Worm (Caenorhabditis elegans) whole organism, late embryonic: ENCODE measurements around the gene pes-10.

Experiments
- C08G9.2 ChIP-seq: sonication (generic microtip); optimal IDR thresholded peaks from 2 replicates; lab custom pipeline; 2016; ENCODE audit warnings: mild to moderate bottlenecking, missing genetic modification characterization, moderate library complexity, missing compliant biosample characterization
- K02D7.2 ChIP-seq: sonication (generic microtip); optimal IDR thresholded peaks from 2 replicates; lab custom pipeline; 2017; ENCODE audit warnings: mild to moderate bottlenecking, missing genetic modification characterization, missing compliant biosample characterization
- ceh-14 ChIP-seq: sonication (generic microtip); optimal IDR thresholded peaks from 2 replicates; lab custom pipeline; 2016; ENCODE audit warnings: missing genotype, missing genetic modification characterization, missing compliant biosample characterization
- ceh-18 ChIP-seq: sonication (generic microtip); optimal IDR thresholded peaks from 2 replicates; lab custom pipeline; 2016; ENCODE audit warnings: missing genetic modification characterization, missing compliant biosample characterization
- ceh-19 ChIP-seq: fragments of 200-800 bp; sonication (Bioruptor generic); optimal IDR thresholded peaks from 2 replicates; lab custom pipeline; 2018; ENCODE audit warnings: mild to moderate bottlenecking, missing genetic modification characterization, missing compliant biosample characterization
- ceh-22 ChIP-seq: sonication (generic microtip); optimal IDR thresholded peaks from 2 replicates; lab custom pipeline; 2017; ENCODE audit warnings: missing biosample characterization, missing genetic modification characterization
- ceh-31 ChIP-seq: sonication (generic microtip); optimal IDR thresholded peaks from 2 replicates; lab custom pipeline; 2016; ENCODE audit warnings: missing genetic modification characterization, missing compliant biosample characterization
- ceh-48 ChIP-seq: sonication (generic microtip); optimal IDR thresholded peaks from 2 replicates; lab custom pipeline; 2016; ENCODE audit warnings: missing genetic modification characterization, inconsistent platforms, missing compliant biosample characterization
- ceh-6 ChIP-seq: fragments of 200-800 bp; sonication (Bioruptor generic); optimal IDR thresholded peaks from 2 replicates; lab custom pipeline; 2018; ENCODE audit warnings: mild to moderate bottlenecking, missing genetic modification characterization, missing compliant biosample characterization
- ceh-9 ChIP-seq: sonication (generic microtip); optimal IDR thresholded peaks from 2 replicates; lab custom pipeline; 2016; ENCODE audit warnings: mild to moderate bottlenecking, missing genetic modification characterization, inconsistent platforms, missing compliant biosample characterization
- dve-1 ChIP-seq: sonication (generic microtip); optimal IDR thresholded peaks from 2 replicates; lab custom pipeline; 2017; ENCODE audit warnings: antibody characterized with exemption, mild to moderate bottlenecking, missing genetic modification characterization, missing compliant biosample characterization
- elt-2 ChIP-seq: sonication (generic microtip); optimal IDR thresholded peaks from 2 replicates; lab custom pipeline; 2016; ENCODE audit warnings: missing genetic modification reagents, missing genetic modification characterization, missing compliant biosample characterization
- elt-4 ChIP-seq: sonication (generic microtip); optimal IDR thresholded peaks from 2 replicates; lab custom pipeline; 2016; ENCODE audit warnings: missing genetic modification characterization, missing compliant biosample characterization
- eyg-1 ChIP-seq: sonication (generic microtip); optimal IDR thresholded peaks from 2 replicates; lab custom pipeline; 2016; ENCODE audit warnings: missing genotype, missing genetic modification characterization, missing compliant biosample characterization
- fax-1 ChIP-seq: sonication (generic microtip); optimal IDR thresholded peaks from 2 replicates; lab custom pipeline; 2016; ENCODE audit warnings: missing genotype, missing genetic modification characterization, missing compliant biosample characterization
- hlh-30 ChIP-seq: sonication (generic microtip); optimal IDR thresholded peaks from 2 replicates; lab custom pipeline; 2017; ENCODE audit warnings: antibody characterized with exemption, missing genetic modification characterization, missing compliant biosample characterization; ENCODE audit not compliant: insufficient read depth
- hlh-6 ChIP-seq: sonication (generic microtip); optimal IDR thresholded peaks from 2 replicates; lab custom pipeline; 2016; ENCODE audit warnings: missing genotype, missing genetic modification characterization, missing compliant biosample characterization
- lim-6 ChIP-seq: sonication (generic microtip); optimal IDR thresholded peaks from 2 replicates; lab custom pipeline; 2016; ENCODE audit warnings: missing genetic modification characterization, missing compliant biosample characterization
- lin-11 ChIP-seq: fragments of 200-800 bp; sonication (Bioruptor generic); optimal IDR thresholded peaks from 2 replicates; lab custom pipeline; 2018; ENCODE audit warnings: mild to moderate bottlenecking, missing genetic modification characterization, missing compliant biosample characterization
- madf-2 ChIP-seq: sonication (generic microtip); optimal IDR thresholded peaks from 2 replicates; lab custom pipeline; 2017; ENCODE audit warnings: missing genetic modification characterization, missing compliant biosample characterization
- nfya-1 ChIP-seq: sonication (generic microtip); optimal IDR thresholded peaks from 2 replicates; lab custom pipeline; 2017; ENCODE audit warnings: missing genetic modification characterization, mild to moderate bottlenecking, missing compliant biosample characterization, antibody characterized with exemption, moderate library complexity
- nhr-232 ChIP-seq: sonication (generic microtip); optimal IDR thresholded peaks from 2 replicates; lab custom pipeline; 2016; ENCODE audit warnings: missing genetic modification characterization, missing compliant biosample characterization
- npax-4 ChIP-seq: sonication (generic microtip); optimal IDR thresholded peaks from 2 replicates; lab custom pipeline; 2016; ENCODE audit warnings: missing genetic modification characterization, missing compliant biosample characterization
- pat-9 ChIP-seq: fragments of 200-800 bp; sonication (Bioruptor generic); optimal IDR thresholded peaks from 2 replicates; lab custom pipeline; 2018; ENCODE audit warnings: mild to moderate bottlenecking, missing genetic modification characterization, moderate library complexity, missing compliant biosample characterization
- pax-1 ChIP-seq: fragments of 150-350 bp; optimal IDR thresholded peaks from 2 replicates; lab custom pipeline; 2014; ENCODE audit warnings: missing biosample characterization, missing genetic modification characterization
- pha-2 ChIP-seq: sonication (generic microtip); optimal IDR thresholded peaks from 2 replicates; lab custom pipeline; 2017; ENCODE audit warnings: mild to moderate bottlenecking, missing genetic modification characterization, missing compliant biosample characterization
- pqm-1 ChIP-seq: sonication (generic microtip); optimal IDR thresholded peaks from 2 replicates; lab custom pipeline; 2016; ENCODE audit warnings: missing genetic modification characterization, missing compliant biosample characterization
- ref-2 ChIP-seq: sonication (generic microtip); optimal IDR thresholded peaks from 2 replicates; lab custom pipeline; 2016; ENCODE audit warnings: missing genetic modification characterization, missing compliant biosample characterization
- rnt-1 ChIP-seq: sonication (generic microtip); optimal IDR thresholded peaks from 2 replicates; lab custom pipeline; 2016; ENCODE audit warnings: missing genetic modification characterization, missing compliant biosample characterization
- sox-2 ChIP-seq: fragments of 200-800 bp; sonication (Bioruptor generic); IDR thresholded peaks from 2 replicates; pipeline ENCODE4 v1.3.6; 2022; ENCODE audit warnings: missing genetic modification reagents, missing genetic modification characterization, missing compliant biosample characterization
- sox-4 ChIP-seq: sonication (generic microtip); optimal IDR thresholded peaks from 2 replicates; lab custom pipeline; 2017; ENCODE audit warnings: mild to moderate bottlenecking, missing genetic modification characterization, inconsistent platforms, missing compliant biosample characterization
- tbx-7 ChIP-seq: sonication (generic microtip); optimal IDR thresholded peaks from 2 replicates; lab custom pipeline; 2016; ENCODE audit warnings: missing genotype, missing genetic modification characterization, missing compliant biosample characterization
- ttx-3 ChIP-seq: sonication (generic microtip); optimal IDR thresholded peaks from 2 replicates; lab custom pipeline; 2016; ENCODE audit warnings: missing genetic modification reagents, missing genetic modification characterization, missing compliant biosample characterization
- unc-3 ChIP-seq, 2 experiments: fragments of 200-800 bp in 1 of 2; sonication (Bioruptor generic) in 1 of 2; sonication (generic microtip) in 1 of 2; conservative IDR thresholded peaks in 1 of 2; optimal IDR thresholded peaks in 1 of 2; 2 replicates each; pipeline versions ENCODE4 v1.3.6 to Lab custom; 2016 to 2022; ENCODE audit warnings: missing compliant biosample characterization in 2 of 2, missing genetic modification characterization in 2 of 2, missing genetic modification reagents in 1 of 2
- unc-86 ChIP-seq: sonication (generic microtip); optimal IDR thresholded peaks from 2 replicates; lab custom pipeline; 2016; ENCODE audit warnings: missing genetic modification characterization, missing compliant biosample characterization
- ztf-16 ChIP-seq: sonication (generic microtip); optimal IDR thresholded peaks from 2 replicates; lab custom pipeline; 2017; ENCODE audit warnings: missing genetic modification characterization, missing compliant biosample characterization

pes-10 gene

ce11 chrII:12884972-12885371 lies 37.3 kb upstream of the pes-10 start, which contains the start of gene sra-14:
Gene sra-14, plus strand, starts transcription at chrII:12885272.
- TF ChIP-seq pqm-1 (tag; lab: Kevin White, UChicago), result no peak
- TF ChIP-seq nhr-232 (tag; lab: Kevin White, UChicago), result no peak
- TF ChIP-seq sox-4, result no peak
- no peak for TF ChIP-seq K02D7.2 (tag; lab: Kevin White, UChicago)
- no peak for TF ChIP-seq ceh-19 (GFP tag; lab: Kevin White, UChicago)
- no peak for TF ChIP-seq unc-86 (tag; lab: Kevin White, UChicago)
- TF ChIP-seq eyg-1, result no peak
- no peak for TF ChIP-seq ceh-6 (GFP tag; lab: Kevin White, UChicago)
- TF ChIP-seq ceh-9, result no peak
- no peak for TF ChIP-seq tbx-7
- TF ChIP-seq hlh-6 (tag; lab: Kevin White, UChicago), result no peak
- no peak for TF ChIP-seq sox-2 (GFP tag; lab: Robert Waterston, UW)
- TF ChIP-seq npax-4 (tag; lab: Kevin White, UChicago), result no peak
- no peak for TF ChIP-seq ceh-48
- TF ChIP-seq, all 69 proteins: peak for 0

ce11 chrII:12880406-12880805 lies 32.8 kb upstream of the pes-10 start, which contains the start of gene F35C5.1:
Gene F35C5.1, plus strand, starts transcription at chrII:12880804.
- TF ChIP-seq pax-1, result no peak

DNA sequence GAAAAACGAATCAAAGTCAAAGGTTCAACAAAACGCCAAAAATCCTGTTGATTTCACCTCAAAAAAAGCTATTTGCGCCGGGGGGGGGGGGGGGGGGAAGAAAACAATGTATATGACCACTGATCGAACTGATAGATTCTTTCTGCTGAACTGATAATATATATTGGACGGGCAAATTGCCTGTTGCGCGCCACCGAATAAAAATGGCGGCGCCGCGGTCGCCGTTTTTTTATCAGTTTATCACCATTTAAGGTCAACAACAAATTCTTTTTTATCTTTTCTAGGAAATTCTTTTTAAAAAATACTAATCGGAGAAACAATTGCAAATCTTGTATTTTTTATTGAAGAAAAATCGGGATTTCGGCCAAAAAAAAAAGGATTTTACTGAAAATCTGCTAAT lies 32.1 kb upstream of the pes-10 start:
- TF ChIP-seq madf-2 (no peak), ceh-14 (tag; lab: Kevin White, UChicago) (no peak), hlh-6 (tag; lab: Kevin White, UChicago) (no peak), lin-11 (tag; lab: Kevin White, UChicago) (no peak), C08G9.2 (tag; lab: Kevin White, UChicago) (no peak), lim-6 (tag; lab: Kevin White, UChicago) (no peak), ztf-16 (tag; lab: Kevin White, UChicago) (no peak), tbx-7 (no peak), pax-1 (no peak), elt-2 (no peak), ceh-18 (tag; lab: Kevin White, UChicago) (no peak), rnt-1 (no peak), pat-9 (no peak), ttx-3 (tag; lab: Kevin White, UChicago) (no peak)

DNA sequence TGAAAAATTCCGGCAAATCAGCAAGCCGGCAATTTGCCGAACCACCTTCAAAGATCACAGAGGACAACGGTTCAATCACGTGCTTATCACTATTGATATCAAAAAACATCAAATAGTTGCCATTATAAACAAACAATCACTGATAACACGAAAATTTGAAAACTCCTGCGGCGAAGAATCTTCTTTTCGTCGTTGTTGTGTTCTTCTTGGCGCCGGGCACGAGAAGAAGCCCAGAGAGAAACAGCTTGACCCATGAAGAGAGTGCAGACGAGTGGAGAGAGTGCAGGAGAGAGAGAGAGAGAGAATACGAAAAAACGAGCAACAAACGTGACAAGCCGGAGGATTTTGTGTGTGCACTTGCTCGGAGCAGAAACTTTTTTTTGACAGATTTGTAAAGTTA lies 31.1 kb upstream of the pes-10 start:
- TF ChIP-seq elt-2, result peak; percentile 36
- no peak for TF ChIP-seq unc-3 (GFP tag; conservative IDR thresholded peaks at IDR 0.05; lab: Robert Waterston, UW)
- no peak for TF ChIP-seq unc-3 (tag; optimal IDR thresholded peaks at IDR 0.05; lab: Kevin White, UChicago)
- no peak for TF ChIP-seq lim-6 (tag; lab: Kevin White, UChicago)
- TF ChIP-seq nfya-1 (tag; lab: Kevin White, UChicago), result no peak
- TF ChIP-seq ceh-18 (tag; lab: Kevin White, UChicago), result peak; percentile 37
- TF ChIP-seq nhr-232 (tag; lab: Kevin White, UChicago), result no peak
- TF ChIP-seq hlh-30 (tag; lab: Kevin White, UChicago), result peak; percentile 21
- TF ChIP-seq elt-4 (tag; lab: Kevin White, UChicago), result no peak
- no peak for TF ChIP-seq dve-1

DNA sequence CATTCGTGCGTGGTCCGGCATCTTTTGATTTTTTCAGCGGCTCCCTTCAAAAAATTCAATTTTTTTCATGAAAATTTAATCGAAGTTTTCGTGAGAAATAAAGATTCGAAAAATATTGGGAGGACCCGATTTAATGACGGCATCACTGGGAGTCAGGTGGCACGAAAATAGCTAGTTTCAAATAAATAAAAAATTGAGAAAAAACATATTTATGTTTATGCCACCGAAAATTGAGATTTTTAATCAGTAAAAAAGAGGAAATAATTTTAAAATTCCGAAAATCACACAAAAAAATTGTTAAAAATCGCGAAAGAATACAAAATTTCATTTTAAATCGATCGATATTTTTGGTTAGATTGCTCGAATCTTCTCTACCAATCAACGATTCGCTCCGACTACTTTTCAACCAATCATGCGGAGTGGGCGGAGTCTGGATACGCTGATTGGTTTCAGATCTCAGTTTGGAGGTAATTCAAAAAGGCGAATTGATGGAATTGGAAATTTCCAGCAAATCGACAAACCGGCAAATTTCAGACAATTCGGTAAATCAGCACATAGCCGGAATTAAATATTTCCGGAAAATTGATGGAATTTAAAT lies 30.5 kb upstream of the pes-10 start, which contains the start of gene gsy-1:
TSS of gene gsy-1 (minus strand) at position 51 of the 598 bp plus-strand sequence.
- TF ChIP-seq ttx-3 (tag; lab: Kevin White, UChicago), result no peak
- TF ChIP-seq nfya-1 (tag; lab: Kevin White, UChicago), result peak; percentile 67

DNA sequence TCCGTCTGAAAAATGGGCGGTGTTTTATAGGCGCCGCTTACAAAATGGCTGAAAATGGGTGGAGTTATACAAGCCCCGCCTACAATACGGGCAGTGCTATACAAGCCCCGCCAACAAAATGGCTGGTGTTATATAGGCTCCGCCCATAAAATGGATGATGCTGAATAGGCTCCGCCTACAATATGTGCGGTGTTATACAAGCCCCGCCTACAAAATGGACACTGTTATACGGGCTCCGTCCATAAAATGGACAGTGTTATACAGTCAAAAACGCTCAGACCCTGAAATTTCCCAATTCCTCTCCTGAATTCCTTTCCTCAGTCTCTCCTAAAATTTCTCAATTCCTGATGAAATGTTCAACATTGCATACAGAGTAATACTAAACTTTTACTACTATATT lies 18.4 kb upstream of the pes-10 start:
- TF ChIP-seq fax-1 (tag; lab: Kevin White, UChicago) (no peak), C08G9.2 (tag; lab: Kevin White, UChicago) (no peak), ceh-31 (tag; lab: Kevin White, UChicago) (no peak), ceh-22 (tag; lab: Kevin White, UChicago) (no peak), ttx-3 (tag; lab: Kevin White, UChicago) (no peak), ztf-16 (tag; lab: Kevin White, UChicago) (no peak), unc-3 (GFP tag; conservative IDR thresholded peaks at IDR 0.05; lab: Robert Waterston, UW) (no peak), unc-3 (tag; optimal IDR thresholded peaks at IDR 0.05; lab: Kevin White, UChicago) (no peak), pha-2 (tag; lab: Kevin White, UChicago) (no peak), ceh-18 (tag; lab: Kevin White, UChicago) (no peak), ref-2 (tag; lab: Kevin White, UChicago) (no peak)
- TF ChIP-seq, all 69 proteins: peak for 0
